Fruit fly (Drosophila melanogaster) whole organism, embryonic: ENCODE results near the gene CG32642.
A peak's percentile ranks its signal among the peaks of the same experiment; 100 is the strongest.

ENCODE experiments used
- Bteb2 ChIP-seq: fragments of 200-800 bp; sonication (Bioruptor generic); optimal IDR thresholded peaks from 2 replicates; lab custom pipeline; 2016; ENCODE audit warnings: missing biosample characterization, missing genetic modification characterization
- CG12744 ChIP-seq: fragments of 200-800 bp; sonication (Bioruptor generic); optimal IDR thresholded peaks from 2 replicates; lab custom pipeline; 2016; ENCODE audit warnings: missing biosample characterization, missing genetic modification characterization
- CG15514 ChIP-seq: fragments of 200-800 bp; sonication (Bioruptor generic); optimal IDR thresholded peaks from 3 replicates; lab custom pipeline; 2017; ENCODE audit warnings: missing biosample characterization, missing genetic modification characterization, mild to moderate bottlenecking, moderate library complexity, missing genetic modification reagents
- CG17359 ChIP-seq: fragments of 200-800 bp; sonication (Bioruptor generic); optimal IDR thresholded peaks from 3 replicates; lab custom pipeline; 2018; ENCODE audit warnings: missing biosample characterization, mild to moderate bottlenecking, missing genetic modification characterization, moderate library complexity
- CG17568 ChIP-seq: fragments of 200-800 bp; sonication (Bioruptor generic); optimal IDR thresholded peaks from 2 replicates; lab custom pipeline; 2018; ENCODE audit warnings: missing biosample characterization, mild to moderate bottlenecking, missing genetic modification characterization, moderate library complexity
- CG17912 ChIP-seq: fragments of 200-800 bp; sonication (Bioruptor generic); optimal IDR thresholded peaks from 2 replicates; lab custom pipeline; 2018; ENCODE audit warnings: missing biosample characterization, mild to moderate bottlenecking, missing genetic modification characterization
- CG18011 ChIP-seq: fragments of 200-800 bp; sonication (Bioruptor generic); optimal IDR thresholded peaks from 2 replicates; lab custom pipeline; 2017; ENCODE audit warnings: missing biosample characterization, missing genetic modification characterization, mild to moderate bottlenecking, moderate library complexity, missing genotype
- CG18599 ChIP-seq: fragments of 200-800 bp; sonication (Bioruptor generic); optimal IDR thresholded peaks from 3 replicates; lab custom pipeline; 2017; ENCODE audit warnings: missing biosample characterization, missing genetic modification characterization, mild to moderate bottlenecking, moderate library complexity, missing genetic modification reagents
- CG2202 ChIP-seq: fragments of 200-800 bp; sonication (Bioruptor generic); optimal IDR thresholded peaks from 2 replicates; lab custom pipeline; 2018; ENCODE audit warnings: missing biosample characterization, mild to moderate bottlenecking, missing genetic modification characterization
- CG3407 ChIP-seq: fragments of 200-800 bp; sonication (Bioruptor generic); optimal IDR thresholded peaks from 2 replicates; lab custom pipeline; 2018; ENCODE audit warnings: missing biosample characterization, mild to moderate bottlenecking, missing genetic modification characterization
- CG4282 ChIP-seq: fragments of 200-800 bp; sonication (Bioruptor generic); optimal IDR thresholded peaks from 2 replicates; lab custom pipeline; 2016; ENCODE audit warnings: missing biosample characterization, missing genetic modification characterization
- CG6175 ChIP-seq: fragments of 200-800 bp; sonication (Bioruptor generic); IDR thresholded peaks from 3 replicates; pipeline ENCODE4 v1.3.6; 2022; ENCODE audit warnings: missing biosample characterization, missing genetic modification characterization
- CG7357 ChIP-seq: fragments of 200-800 bp; sonication (Bioruptor generic); IDR thresholded peaks from 3 replicates; pipeline ENCODE4 v1.3.6; 2022; ENCODE audit warnings: missing biosample characterization, missing genetic modification characterization
- CG7839 ChIP-seq: fragments of 200-800 bp; sonication (Bioruptor generic); optimal IDR thresholded peaks from 3 replicates; lab custom pipeline; 2018; ENCODE audit warnings: missing biosample characterization, mild to moderate bottlenecking, missing genetic modification characterization, moderate library complexity
- CG7987 ChIP-seq: fragments of 200-800 bp; sonication (Bioruptor generic); optimal IDR thresholded peaks from 2 replicates; lab custom pipeline; 2018; ENCODE audit warnings: missing biosample characterization, mild to moderate bottlenecking, missing genetic modification characterization, moderate library complexity
- CG9437 ChIP-seq: fragments of 200-800 bp; sonication (Bioruptor generic); optimal IDR thresholded peaks from 2 replicates; lab custom pipeline; 2018; ENCODE audit warnings: missing biosample characterization, mild to moderate bottlenecking, missing genetic modification characterization
- Chrac-16 ChIP-seq: fragments of 200-800 bp; sonication (Bioruptor generic); optimal IDR thresholded peaks from 3 replicates; lab custom pipeline; 2016; ENCODE audit warnings: missing biosample characterization, missing genetic modification characterization
- Dp ChIP-seq: fragments of 200-800 bp; sonication (Bioruptor generic); optimal IDR thresholded peaks from 2 replicates; lab custom pipeline; 2018; ENCODE audit warnings: missing biosample characterization, mild to moderate bottlenecking, missing genetic modification characterization, moderate library complexity
- Dref ChIP-seq: fragments of 200-800 bp; sonication (Bioruptor generic); IDR thresholded peaks from 2 replicates; pipeline ENCODE4 v1.3.6; 2022; ENCODE audit warnings: missing biosample characterization, missing genetic modification characterization
- Elba2 ChIP-seq: fragments of 200-800 bp; sonication (Bioruptor generic); optimal IDR thresholded peaks from 3 replicates; lab custom pipeline; 2016; ENCODE audit warnings: missing biosample characterization, missing genetic modification characterization
- HHEX ChIP-seq: fragments of 200-800 bp; sonication (Bioruptor generic); optimal IDR thresholded peaks from 3 replicates; lab custom pipeline; 2017; ENCODE audit warnings: missing biosample characterization, mild to moderate bottlenecking, missing genetic modification characterization, missing genetic modification reagents
- HLH3B ChIP-seq: fragments of 200-800 bp; sonication (Bioruptor generic); IDR thresholded peaks from 2 replicates; pipeline ENCODE4 v1.3.6; 2022; ENCODE audit warnings: missing biosample characterization, missing genetic modification characterization
- Hmx ChIP-seq: fragments of 200-800 bp; sonication (Bioruptor generic); optimal IDR thresholded peaks from 2 replicates; lab custom pipeline; 2016; ENCODE audit warnings: missing biosample characterization, missing genetic modification characterization
- Hr39 ChIP-seq: fragments of >200 bp; optimal IDR thresholded peaks from 2 replicates; lab custom pipeline; 2017
- Hsf ChIP-seq: fragments of 200-800 bp; sonication (Bioruptor generic); optimal IDR thresholded peaks from 3 replicates; lab custom pipeline; 2016; ENCODE audit warnings: missing biosample characterization, missing genetic modification characterization
- Med ChIP-seq: fragments of 200-800 bp; sonication (Bioruptor generic); peaks from one replicate; lab custom pipeline; 2016; ENCODE audit warnings: missing biosample characterization, missing genetic modification characterization, mild to moderate bottlenecking, inconsistent platforms, moderate library complexity
- Meics ChIP-seq: fragments of 200-800 bp; sonication (Bioruptor generic); optimal IDR thresholded peaks from 2 replicates; lab custom pipeline; 2017; ENCODE audit warnings: missing biosample characterization, mild to moderate bottlenecking, missing genetic modification characterization
- Mes4 ChIP-seq: fragments of 200-800 bp; sonication (Bioruptor generic); optimal IDR thresholded peaks from 2 replicates; lab custom pipeline; 2016; ENCODE audit warnings: missing biosample characterization, missing genetic modification characterization
- NFAT ChIP-seq: fragments of 200-800 bp; sonication (Bioruptor generic); IDR thresholded peaks from 2 replicates; pipeline ENCODE4 v1.3.6; 2022; ENCODE audit warnings: missing biosample characterization, missing genetic modification characterization
- Nf-YB ChIP-seq: fragments of 200-800 bp; sonication (Bioruptor generic); optimal IDR thresholded peaks from 3 replicates; lab custom pipeline; 2019; ENCODE audit warnings: missing biosample characterization, mild to moderate bottlenecking, missing genetic modification characterization, moderate library complexity
- Optix ChIP-seq: fragments of 200-800 bp; sonication (Bioruptor generic); IDR thresholded peaks from 3 replicates; pipeline ENCODE4 v1.3.6; 2022; ENCODE audit warnings: missing biosample characterization, missing genetic modification characterization
- Side ChIP-seq: fragments of 200-800 bp; sonication (Bioruptor generic); optimal IDR thresholded peaks from 2 replicates; lab custom pipeline; 2016; ENCODE audit warnings: missing biosample characterization, missing genetic modification characterization
- TFAM ChIP-seq: fragments of 200-800 bp; sonication (Bioruptor generic); optimal IDR thresholded peaks from 2 replicates; lab custom pipeline; 2017; ENCODE audit warnings: missing biosample characterization, missing genetic modification characterization, inconsistent platforms
- Tbp ChIP-seq: fragments of >200 bp; optimal IDR thresholded peaks from 2 replicates; lab custom pipeline; 2018; ENCODE audit warnings: missing biosample characterization, missing genetic modification characterization
- Xbp1 ChIP-seq: fragments of 200-800 bp; sonication (Bioruptor generic); optimal IDR thresholded peaks from 3 replicates; lab custom pipeline; 2016; ENCODE audit warnings: missing biosample characterization, mild to moderate bottlenecking, missing genetic modification characterization
- aop ChIP-seq: fragments of 200-800 bp; sonication (Bioruptor generic); IDR thresholded peaks from 2 replicates; pipeline ENCODE4 v1.3.6; 2022; ENCODE audit warnings: missing biosample characterization, missing genetic modification characterization
- az2 ChIP-seq: fragments of 200-800 bp; sonication (Bioruptor generic); optimal IDR thresholded peaks from 3 replicates; lab custom pipeline; 2016; ENCODE audit warnings: missing biosample characterization, missing genetic modification characterization
- bab2 ChIP-seq: fragments of 200-800 bp; sonication (Bioruptor generic); optimal IDR thresholded peaks from 2 replicates; lab custom pipeline; 2016; ENCODE audit warnings: missing biosample characterization, missing genetic modification characterization
- bcd ChIP-seq: fragments of 200-800 bp; sonication (Bioruptor generic); optimal IDR thresholded peaks from 2 replicates; lab custom pipeline; 2017; ENCODE audit warnings: missing biosample characterization, mild to moderate bottlenecking, missing genetic modification characterization
- da ChIP-seq: fragments of 200-800 bp; sonication (Bioruptor generic); optimal IDR thresholded peaks from 2 replicates; lab custom pipeline; 2016; ENCODE audit warnings: missing biosample characterization, missing genetic modification characterization
- dimm ChIP-seq: fragments of 200-800 bp; sonication (Bioruptor generic); IDR thresholded peaks from 2 replicates; pipeline ENCODE4 v1.3.6; 2022; ENCODE audit warnings: missing biosample characterization, missing genetic modification characterization
- emc ChIP-seq: fragments of 200-800 bp; sonication (Bioruptor generic); optimal IDR thresholded peaks from 2 replicates; lab custom pipeline; 2016; ENCODE audit warnings: missing biosample characterization, missing genetic modification characterization
- gce ChIP-seq: fragments of 200-800 bp; sonication (Bioruptor generic); IDR thresholded peaks from 3 replicates; pipeline ENCODE4 v1.3.6; 2022; ENCODE audit warnings: missing biosample characterization, missing genetic modification characterization
- grn ChIP-seq: fragments of 200-800 bp; sonication (Bioruptor generic); optimal IDR thresholded peaks from 3 replicates; lab custom pipeline; 2017; ENCODE audit warnings: missing biosample characterization, missing genetic modification characterization
- hbn ChIP-seq: fragments of 200-800 bp; sonication (Bioruptor generic); IDR thresholded peaks from 2 replicates; pipeline ENCODE4 v1.3.6; 2022; ENCODE audit warnings: missing biosample characterization, missing genetic modification characterization; ENCODE audit not compliant: partially characterized antibody
- kay ChIP-seq: fragments of 200-800 bp; sonication (Bioruptor generic); optimal IDR thresholded peaks from 2 replicates; lab custom pipeline; 2016; ENCODE audit warnings: missing biosample characterization, missing genetic modification characterization
- p53 ChIP-seq: fragments of 200-800 bp; sonication (Bioruptor generic); optimal IDR thresholded peaks from 2 replicates; lab custom pipeline; 2016; ENCODE audit warnings: missing biosample characterization, missing genetic modification characterization
- pb ChIP-seq: fragments of 200-800 bp; sonication (Bioruptor generic); optimal IDR thresholded peaks from 3 replicates; lab custom pipeline; 2016; ENCODE audit warnings: missing biosample characterization, missing genetic modification characterization
- pita ChIP-seq: fragments of 200-800 bp; sonication (Bioruptor generic); optimal IDR thresholded peaks from 2 replicates; lab custom pipeline; 2017; ENCODE audit warnings: missing biosample characterization, mild to moderate bottlenecking, missing genetic modification characterization
- repo ChIP-seq: fragments of 200-800 bp; sonication (Bioruptor generic); optimal IDR thresholded peaks from 2 replicates; lab custom pipeline; 2016; ENCODE audit warnings: missing biosample characterization, missing genetic modification characterization
- schlank ChIP-seq: fragments of 200-800 bp; sonication (Bioruptor generic); optimal IDR thresholded peaks from 2 replicates; lab custom pipeline; 2018; ENCODE audit warnings: missing biosample characterization, mild to moderate bottlenecking, missing genetic modification characterization
- sqz ChIP-seq: fragments of 200-800 bp; sonication (Bioruptor generic); optimal IDR thresholded peaks from 3 replicates; lab custom pipeline; 2018; ENCODE audit warnings: missing biosample characterization, mild to moderate bottlenecking, missing genetic modification characterization
- vvl ChIP-seq: fragments of 200-800 bp; sonication (Bioruptor generic); IDR thresholded peaks from 2 replicates; pipeline ENCODE4 v1.3.6; 2022; ENCODE audit warnings: missing biosample characterization, missing genetic modification characterization

Gene CG32642

DNA sequence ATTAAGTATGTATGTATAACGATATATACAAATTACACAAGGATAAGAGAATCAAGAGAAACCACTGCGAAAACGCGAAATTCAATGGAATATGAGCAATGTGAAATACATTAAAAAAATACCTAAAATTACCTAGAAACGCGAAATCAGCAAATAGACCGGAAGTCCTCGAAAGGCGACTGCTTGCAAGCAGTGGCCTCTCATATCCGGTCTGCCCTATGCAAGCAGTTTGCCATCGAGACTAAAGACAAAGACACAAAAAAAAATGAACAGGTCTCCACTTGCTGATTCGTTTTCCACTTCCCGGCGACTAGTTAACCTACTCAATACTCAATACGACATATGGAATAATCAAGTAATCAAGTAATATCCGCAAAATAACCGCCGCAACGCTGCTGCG is 11.3 kb upstream of the CG32642 start (continued):
- TF ChIP-seq CG4282 (GFP tag; lab: Kevin White, UChicago) (no peak), Xbp1 (GFP tag; lab: Kevin White, UChicago) (no peak), Elba2 (no peak), Mes4 (GFP tag; lab: Kevin White, UChicago) (peak; percentile 5), CG18599 (peak; percentile 33), Hsf (GFP tag; lab: Kevin White, UChicago) (no peak), NFAT (GFP tag; lab: Robert Waterston, UW) (no peak), Hmx (GFP tag; lab: Kevin White, UChicago) (no peak), Med (no peak), HLH3B (GFP tag; lab: Robert Waterston, UW) (no peak), schlank (tag; lab: Kevin White, UChicago) (no peak), grn (no peak), vvl (GFP tag; lab: Robert Waterston, UW) (no peak), Dref (GFP tag; lab: Robert Waterston, UW) (no peak), CG17568 (GFP tag; lab: Kevin White, UChicago) (peak; percentile 4), CG12744 (GFP tag; lab: Kevin White, UChicago) (no peak), Bteb2 (GFP tag; lab: Kevin White, UChicago) (no peak), p53 (GFP tag; lab: Kevin White, UChicago) (no peak), CG18011 (no peak), bcd (GFP tag; lab: Kevin White, UChicago) (peak; percentile 17), kay (GFP tag; lab: Kevin White, UChicago) (no peak), repo (GFP tag; lab: Kevin White, UChicago) (no peak), pita (no peak), Optix (GFP tag; lab: Robert Waterston, UW) (no peak), CG3407 (GFP tag; lab: Kevin White, UChicago) (no peak), CG7839 (tag; lab: Kevin White, UChicago) (peak; percentile 16), bab2 (GFP tag; lab: Kevin White, UChicago) (no peak), emc (GFP tag; lab: Kevin White, UChicago) (no peak), CG2202 (tag; lab: Kevin White, UChicago) (peak; percentile 7), dimm (no peak), pb (GFP tag; lab: Kevin White, UChicago) (no peak), da (GFP tag; lab: Kevin White, UChicago) (no peak), Hr39 (lab: Kevin White, UChicago) (no peak), az2 (GFP tag; lab: Kevin White, UChicago) (no peak), gce (GFP tag; lab: Robert Waterston, UW) (0 out of 3 replicates have a peak, but pooled peaks have one; percentile 26), CG7357 (GFP tag; lab: Robert Waterston, UW) (no peak), CG7987 (GFP tag; lab: Kevin White, UChicago) (no peak), Dp (GFP tag; lab: Kevin White, UChicago) (no peak), Side (no peak), aop (GFP tag; lab: Robert Waterston, UW) (no peak), CG6175 (GFP tag; lab: Robert Waterston, UW) (no peak), sqz (GFP tag; lab: Kevin White, UChicago) (no peak), CG17359 (tag; lab: Kevin White, UChicago) (peak; percentile 28), CG15514 (peak; percentile 18), hbn (GFP tag; lab: Robert Waterston, UW) (no peak), CG9437 (GFP tag; lab: Kevin White, UChicago) (peak; percentile 5), HHEX (GFP tag; lab: Kevin White, UChicago) (peak; percentile 49), Nf-YB (no peak), Meics (GFP tag; lab: Kevin White, UChicago) (peak; percentile 29), Chrac-16 (GFP tag; lab: Kevin White, UChicago) (no peak), CG17912 (GFP tag; lab: Kevin White, UChicago) (no peak), Tbp (GFP tag; lab: Kevin White, UChicago) (no peak), TFAM (GFP tag; lab: Kevin White, UChicago) (no peak)
